Worm (Caenorhabditis elegans) whole organism, L4/young adult: ENCODE measurements around the gene F20D6.8.

Experiments used
- W03F9.2 ChIP-seq: fragments of 150-350 bp; optimal IDR thresholded peaks from 2 replicates; lab custom pipeline; 2014; ENCODE audit warnings: missing biosample characterization, missing genetic modification characterization
- dao-5 ChIP-seq: sonication (generic microtip); optimal IDR thresholded peaks from 2 replicates; lab custom pipeline; 2016; ENCODE audit warnings: missing genotype, missing genetic modification characterization, moderate library complexity, missing compliant biosample characterization

ce11 chrV:8177349-8177748 lies 9.3 kb upstream of the F20D6.8 start, which contains the start of gene F20D6.9:
- TF ChIP-seq dao-5 (tag; lab: Kevin White, UChicago) (no peak), W03F9.2 (tag; lab: Kevin White, UChicago) (no peak)
